Worm (Caenorhabditis elegans) whole organism, L2 larva: Measurements from ENCODE around the gene pos-1.

Experiments
- F13H6.1 ChIP-seq: sonication (generic microtip); optimal IDR thresholded peaks from 2 replicates; lab custom pipeline; 2016; ENCODE audit warnings: missing genetic modification characterization, missing compliant biosample characterization
- R02D3.7 ChIP-seq: fragments of 150-350 bp; optimal IDR thresholded peaks from 2 replicates; lab custom pipeline; 2014; ENCODE audit warnings: missing biosample characterization, missing genetic modification characterization
- ama-1 ChIP-seq: fragments of 150-350 bp; optimal IDR thresholded peaks from 2 replicates; lab custom pipeline; 2018; ENCODE audit warnings: inconsistent platforms
- blmp-1 ChIP-seq: sonication (generic microtip); optimal IDR thresholded peaks from 2 replicates; lab custom pipeline; 2017; ENCODE audit warnings: missing genetic modification characterization, mild to moderate bottlenecking, missing compliant biosample characterization, antibody characterized with exemption, moderate library complexity; ENCODE audit not compliant: insufficient read depth
- ceh-16 ChIP-seq: fragments of 150-350 bp; optimal IDR thresholded peaks from 2 replicates; lab custom pipeline; 2014; ENCODE audit warnings: missing biosample characterization, missing genetic modification characterization
- elt-3 ChIP-seq: sonication (generic microtip); optimal IDR thresholded peaks from 2 replicates; lab custom pipeline; 2017; ENCODE audit warnings: missing biosample characterization, missing genetic modification characterization
- fos-1 ChIP-seq: fragments of 150-350 bp; optimal IDR thresholded peaks from 2 replicates; lab custom pipeline; 2014; ENCODE audit warnings: missing biosample characterization, missing genetic modification characterization
- lsy-2 ChIP-seq, 2 experiments: fragments of 150-350 bp in 1 of 2; sonication (generic microtip) in 1 of 2; optimal IDR thresholded peaks; 2 replicates each; lab custom pipeline; 2014 to 2017; ENCODE audit warnings: missing biosample characterization in 2 of 2, missing genetic modification characterization in 2 of 2
- nhr-12 ChIP-seq: fragments of 150-350 bp; optimal IDR thresholded peaks from 2 replicates; lab custom pipeline; 2014; ENCODE audit warnings: missing biosample characterization, missing genetic modification characterization
- nhr-77 ChIP-seq: fragments of 150-350 bp; optimal IDR thresholded peaks from 2 replicates; lab custom pipeline; 2014; ENCODE audit warnings: missing biosample characterization, missing genetic modification characterization
- snpc-4 ChIP-seq: fragments of 150-350 bp; optimal IDR thresholded peaks from 2 replicates; lab custom pipeline; 2014; ENCODE audit warnings: missing biosample characterization, missing genetic modification characterization
- zag-1 ChIP-seq: fragments of 150-350 bp; optimal IDR thresholded peaks from 2 replicates; lab custom pipeline; 2014; ENCODE audit warnings: missing biosample characterization, missing genetic modification characterization
- ztf-11 ChIP-seq: sonication (generic microtip); optimal IDR thresholded peaks from 2 replicates; lab custom pipeline; 2017; ENCODE audit warnings: missing biosample characterization, missing genetic modification characterization

ce11 chrV:8454995-8455446 lies 41.1 kb downstream of the pos-1 start, which contains the start of gene T23B12.11:
- no peak for TF ChIP-seq nhr-77 (tag; lab: Kevin White, UChicago)
- TF ChIP-seq nhr-12 (tag; lab: Kevin White, UChicago), result no peak
- TF ChIP-seq snpc-4, result no peak
- TF ChIP-seq R02D3.7, result no peak
- no peak for TF ChIP-seq F13H6.1
- TF ChIP-seq fos-1, result no peak
- no peak for TF ChIP-seq elt-3 (tag; lab: Kevin White, UChicago)
- TF ChIP-seq zag-1 (tag; lab: Kevin White, UChicago), result no peak
- TF ChIP-seq ztf-11, result no peak
- TF ChIP-seq blmp-1, result no peak
- no peak for TF ChIP-seq lsy-2 (tag; optimal IDR thresholded peaks at IDR 0.05; lab: Kevin White, UChicago)
- no peak for TF ChIP-seq ceh-16 (tag; lab: Kevin White, UChicago)
- no peak for TF ChIP-seq ama-1 (lab: Kevin White, UChicago)
